Worm (Caenorhabditis elegans) whole organism, mixed stage, embryonic: ENCODE data around the gene ugt-39.

Source experiments
- M03D4.4 ChIP-seq: sonication (generic microtip); optimal IDR thresholded peaks from 2 replicates; lab custom pipeline; 2017; ENCODE audit warnings: mild to moderate bottlenecking, missing genetic modification characterization, missing compliant biosample characterization
- lin-13 ChIP-seq: fragments of 150-350 bp; optimal IDR thresholded peaks from 2 replicates; lab custom pipeline; 2014; ENCODE audit warnings: missing biosample characterization, missing genetic modification characterization
- lin-32 ChIP-seq: fragments of 200-800 bp; sonication (Bioruptor generic); optimal IDR thresholded peaks from 2 replicates; lab custom pipeline; 2018; ENCODE audit warnings: mild to moderate bottlenecking, missing genetic modification characterization, missing compliant biosample characterization
- mab-5 ChIP-seq: fragments of 150-350 bp; optimal IDR thresholded peaks from 2 replicates; lab custom pipeline; 2014; ENCODE audit warnings: missing biosample characterization, missing genetic modification characterization
- snpc-4 ChIP-seq: fragments of 150-350 bp; optimal IDR thresholded peaks from 2 replicates; lab custom pipeline; 2014; ENCODE audit warnings: missing biosample characterization, missing genetic modification characterization
- unc-120 ChIP-seq: sonication (generic microtip); optimal IDR thresholded peaks from 2 replicates; lab custom pipeline; 2017; ENCODE audit warnings: missing genetic modification characterization, missing compliant biosample characterization; ENCODE audit not compliant: poor library complexity, severe bottlenecking
- unc-62 ChIP-seq: fragments of 150-350 bp; optimal IDR thresholded peaks from 2 replicates; lab custom pipeline; 2014; ENCODE audit warnings: missing biosample characterization, missing genetic modification reagents, missing genetic modification characterization

DNA sequence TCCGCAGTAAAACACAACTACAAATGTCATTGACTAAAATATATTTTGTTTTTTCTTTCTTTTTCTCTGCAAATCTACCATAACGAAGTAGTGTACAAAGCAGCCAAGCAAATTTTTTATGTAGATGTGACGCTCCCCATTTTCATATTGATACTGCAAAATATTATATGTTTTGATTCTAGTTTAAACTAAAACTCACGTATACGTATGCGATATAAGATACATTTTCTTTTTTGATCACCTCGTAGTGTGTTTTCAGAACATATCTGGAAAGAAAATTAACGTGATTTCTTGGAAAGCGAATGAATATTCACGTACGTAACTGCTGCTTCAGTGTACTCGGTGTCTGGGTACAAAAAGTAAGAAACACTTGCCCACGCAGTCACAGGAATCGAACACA, 20.1 kb upstream of the ugt-39 start:
- TF ChIP-seq unc-62 (GFP tag; lab: Kevin White, UChicago), result no peak
- TF ChIP-seq lin-32 (GFP tag; lab: Kevin White, UChicago), result no peak
- TF ChIP-seq snpc-4 (tag; lab: Kevin White, UChicago), result no peak
- no peak for TF ChIP-seq unc-120 (tag; lab: Kevin White, UChicago)
- no peak for TF ChIP-seq mab-5 (tag; lab: Kevin White, UChicago)
- TF ChIP-seq M03D4.4 (tag; lab: Kevin White, UChicago), result no peak
- no peak for TF ChIP-seq lin-13 (tag; lab: Kevin White, UChicago)
